Fruit fly (Drosophila melanogaster): ENCODE results near the gene CG15864.

Gene CG15864

DNA sequence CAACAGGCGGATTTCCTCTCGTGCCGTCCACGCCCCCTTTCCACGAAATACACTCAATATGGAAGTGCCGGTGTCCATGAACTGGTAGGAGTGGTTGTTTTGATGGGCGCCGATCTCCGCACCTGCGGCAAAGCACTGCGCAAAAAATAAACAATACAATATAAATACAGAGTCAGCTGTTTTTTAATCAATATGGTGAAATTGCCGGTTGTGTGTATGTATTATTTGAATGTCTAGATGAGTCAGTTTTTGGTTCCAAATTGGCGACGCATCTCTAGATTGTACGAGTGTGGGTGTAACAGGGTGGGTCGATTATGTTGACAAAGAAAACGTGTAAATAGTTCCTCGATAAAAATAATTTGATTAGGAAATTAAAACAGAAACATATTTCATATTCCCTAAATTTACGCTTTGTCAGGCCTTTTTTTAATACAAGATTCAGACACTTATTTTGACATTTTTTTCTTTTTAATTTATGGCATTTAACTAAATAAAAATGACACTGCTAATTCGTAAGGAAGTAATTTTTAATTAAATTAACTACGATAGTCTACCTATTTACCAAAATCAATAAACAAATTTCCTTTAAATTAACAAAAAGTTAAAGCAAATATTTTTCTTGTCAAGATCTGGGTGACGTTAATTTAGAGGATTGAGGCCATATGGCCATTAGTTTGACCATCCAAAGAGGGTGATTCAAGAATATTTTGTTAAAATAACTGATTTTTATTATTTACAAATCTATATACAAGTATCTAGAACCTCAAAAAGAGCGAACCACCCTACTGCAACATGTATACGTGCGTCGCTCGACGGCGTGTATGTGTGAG lies 8.6 kb upstream of the CG15864 start (continued):
- peak; percentile 83 for TF ChIP-seq CG13624 (GFP tag; optimal IDR thresholded peaks at IDR 0.05)
- no peak for TF ChIP-seq zf30C (GFP tag; optimal IDR thresholded peaks at IDR 0.05)
- peak; percentile 89 for TF ChIP-seq lab (GFP tag; optimal IDR thresholded peaks at IDR 0.05)
- TF ChIP-seq CG17186 (GFP tag; optimal IDR thresholded peaks at IDR 0.05) = no peak
- TF ChIP-seq gt (GFP tag; IDR thresholded peaks at IDR 0.05) = 0 out of 2 replicates have a peak, but pooled peaks have one; percentile 22
- peak; percentile 81 for TF ChIP-seq unpg (GFP tag; optimal IDR thresholded peaks at IDR 0.05)
- peak; percentile 83 for TF ChIP-seq D19B (GFP tag; optimal IDR thresholded peaks at IDR 0.05)
- peak; percentile 61 for TF ChIP-seq CG17802 (tag; optimal IDR thresholded peaks at IDR 0.05)
- peak; percentile 79 for TF ChIP-seq Hmx (GFP tag; optimal IDR thresholded peaks at IDR 0.05)
- TF ChIP-seq CG4424 (GFP tag; optimal IDR thresholded peaks at IDR 0.05) = peak; percentile 93
- TF ChIP-seq GATAe (GFP tag; conservative IDR thresholded peaks at IDR 0.05) = peak; percentile 47; the same call in 1 of the 2 replicates
- peak; percentile 94 for TF ChIP-seq nmo (GFP tag; optimal IDR thresholded peaks at IDR 0.05)
- TF ChIP-seq Ets65A (GFP tag) = peak; percentile 78
- peak; percentile 84 for TF ChIP-seq Fer1 (GFP tag; optimal IDR thresholded peaks at IDR 0.05)
- no peak for TF ChIP-seq p53 (GFP tag; optimal IDR thresholded peaks at IDR 0.05)
- TF ChIP-seq CG11723 (GFP tag; optimal IDR thresholded peaks at IDR 0.05) = peak; percentile 89
- peak; percentile 85 for TF ChIP-seq CG10267 (tag; optimal IDR thresholded peaks at IDR 0.05)
- TF ChIP-seq CG16863 (GFP tag; optimal IDR thresholded peaks at IDR 0.05) = peak; percentile 72
- peak; percentile 51 for TF ChIP-seq CG8359 (GFP tag; optimal IDR thresholded peaks at IDR 0.05; ENCODE audit: borderline replicate concordance)
- no peak; the same call in 1 of the 3 replicates for TF ChIP-seq CG2889 (GFP tag; IDR thresholded peaks at IDR 0.05)
- no peak for TF ChIP-seq inv (GFP tag; IDR thresholded peaks at IDR 0.05; ENCODE audit: partially characterized antibody)
- TF ChIP-seq Ada2b (GFP tag; IDR thresholded peaks at IDR 0.05) = peak; percentile 81
- no peak for TF ChIP-seq crol (GFP tag; IDR thresholded peaks at IDR 0.05)
- no peak for TF ChIP-seq knrl (GFP tag; IDR thresholded peaks at IDR 0.05; ENCODE audit: partially characterized antibody)

DNA sequence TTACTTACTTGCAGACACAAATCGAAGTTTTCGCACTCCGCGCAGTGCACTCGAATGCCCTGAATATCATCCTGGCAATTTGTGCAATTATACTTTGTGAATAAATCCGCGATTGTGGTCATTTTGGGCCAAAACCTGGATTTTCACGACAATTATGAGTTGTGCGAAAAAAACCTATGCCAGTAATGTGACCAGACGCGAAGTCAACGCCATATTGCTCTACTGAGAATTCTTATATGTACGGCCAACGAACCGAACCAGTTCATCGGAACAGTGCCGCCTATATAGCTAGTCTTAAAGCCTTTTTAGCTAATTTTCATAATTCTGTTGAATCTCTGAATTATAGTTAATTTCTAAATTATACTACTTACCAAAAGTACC lies 7.9 kb upstream of the CG15864 start, which contains the start of gene Ada2b:
Gene Ada2b (minus strand): TSS at position 214 of the 381 bp plus-strand sequence.
- no peak for TF ChIP-seq CG16815 (GFP tag; optimal IDR thresholded peaks at IDR 0.05)
- no peak for TF ChIP-seq mirr (GFP tag; optimal IDR thresholded peaks at IDR 0.05)
- TF ChIP-seq HmgD (GFP tag; optimal IDR thresholded peaks at IDR 0.05) = no peak
- no peak for TF ChIP-seq gsb-n (tag; optimal IDR thresholded peaks at IDR 0.05)
- TF ChIP-seq Neu2 (GFP tag; optimal IDR thresholded peaks at IDR 0.05; ENCODE audit: borderline replicate concordance) = no peak
- TF ChIP-seq CG11695 (GFP tag; IDR thresholded peaks at IDR 0.05) = no peak
- TF ChIP-seq Scr (GFP tag; IDR thresholded peaks at IDR 0.05; ENCODE audit: partially characterized antibody) = peak; percentile 45
- no peak for TF ChIP-seq Chrac-16 (GFP tag; optimal IDR thresholded peaks at IDR 0.05)
- no peak for TF ChIP-seq hbn (GFP tag; IDR thresholded peaks at IDR 0.05; ENCODE audit: partially characterized antibody)
- peak; percentile 58 for TF ChIP-seq BEAF-32 (GFP tag; optimal IDR thresholded peaks at IDR 0.05)
- TF ChIP-seq Fer2 (tag; optimal IDR thresholded peaks at IDR 0.05) = no peak
- TF ChIP-seq tgo (GFP tag; IDR thresholded peaks at IDR 0.05) = no peak
- TF ChIP-seq mam (GFP tag; optimal IDR thresholded peaks at IDR 0.05) = no peak
- TF ChIP-seq CG9797 (GFP tag; optimal IDR thresholded peaks at IDR 0.05) = peak; percentile 86
- TF ChIP-seq CG9727 (GFP tag; optimal IDR thresholded peaks at IDR 0.05) = no peak
- no peak for TF ChIP-seq da (GFP tag; optimal IDR thresholded peaks at IDR 0.05)
- TF ChIP-seq toy (GFP tag; IDR thresholded peaks at IDR 0.05) = no peak
- peak; percentile 34; the same call in 1 of the 3 replicates for TF ChIP-seq CG6791 (GFP tag; IDR thresholded peaks at IDR 0.05; ENCODE audit: partially characterized antibody)
- TF ChIP-seq Dll (GFP tag; IDR thresholded peaks at IDR 0.05; ENCODE audit: partially characterized antibody) = 0 out of 4 replicates have a peak, but pooled peaks have one; percentile 37
- TF ChIP-seq CG4282 (GFP tag; optimal IDR thresholded peaks at IDR 0.05) = no peak
- TF ChIP-seq jigr1 (GFP tag; IDR thresholded peaks at IDR 0.05) = no peak
- no peak for TF ChIP-seq seq (GFP tag; IDR thresholded peaks at IDR 0.05)
- TF ChIP-seq tin (GFP tag; optimal IDR thresholded peaks at IDR 0.05) = no peak
- TF ChIP-seq unc-4 (GFP tag; IDR thresholded peaks at IDR 0.05; ENCODE audit: partially characterized antibody) = no peak
- TF ChIP-seq Sin3A (optimal IDR thresholded peaks at IDR 0.05) = peak; percentile 35
- TF ChIP-seq CG34422 (GFP tag; IDR thresholded peaks at IDR 0.05) = peak; percentile 49; the same call in 2 of the 3 replicates
